Worm (Caenorhabditis elegans): ENCODE data around the gene F57A10.2.

DNA sequence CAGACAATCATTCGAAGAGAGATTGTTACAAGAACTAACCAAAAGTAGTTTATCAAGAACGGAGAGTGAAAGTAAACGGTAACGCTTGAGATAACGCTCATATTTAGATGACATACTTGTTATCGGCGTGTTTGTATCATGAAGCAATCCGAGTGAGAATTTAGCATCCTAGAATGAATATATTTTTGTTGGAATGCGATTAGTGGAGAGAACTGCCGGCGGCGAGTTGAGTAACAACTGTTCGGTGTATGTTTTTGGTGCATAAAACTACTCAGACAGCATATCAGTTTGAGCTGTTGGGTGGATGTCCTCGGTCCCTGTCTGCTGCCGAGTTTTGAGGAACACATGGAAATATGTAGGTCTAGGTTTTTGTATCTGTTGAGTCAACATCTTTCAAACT lies 32.8 kb upstream of the F57A10.2 start, which contains the start of gene T23D5.3:
- TF ChIP-seq pqm-1 (tag; optimal IDR thresholded peaks at IDR 0.05) = no peak
- no peak for TF ChIP-seq fkh-10 (GFP tag; optimal IDR thresholded peaks at IDR 0.05)

Measured in whole organism, L1 larva.